Fruit fly (Drosophila melanogaster): Measurements from ENCODE around the gene SNRPG.

- TF ChIP-seq bab1 (GFP tag; optimal IDR thresholded peaks at IDR 0.05) (no peak), CG12768 (GFP tag; optimal IDR thresholded peaks at IDR 0.05) (no peak), ovo (GFP tag; optimal IDR thresholded peaks at IDR 0.05) (no peak), CG7101 (tag; optimal IDR thresholded peaks at IDR 0.05) (no peak), Hr96 (GFP tag; optimal IDR thresholded peaks at IDR 0.05) (no peak), CG1620 (GFP tag; optimal IDR thresholded peaks at IDR 0.05) (no peak), toe (GFP tag; optimal IDR thresholded peaks at IDR 0.05) (no peak), Mnt (GFP tag; optimal IDR thresholded peaks at IDR 0.05) (no peak)
Measured at dm6 chrX:16645472-16645871, 5.3 kb upstream of the SNRPG start.

Data from whole organism, adult.